Worm (Caenorhabditis elegans) whole organism, L1 larva: ENCODE measurements around the gene cosa-1.
A peak's percentile ranks its signal among the peaks of the same experiment; 100 is the strongest.

Experiments used
- C16A3.4 ChIP-seq: fragments of 150-350 bp; optimal IDR thresholded peaks from 2 replicates; lab custom pipeline; 2014; ENCODE audit warnings: missing biosample characterization, missing genetic modification characterization
- F16B12.6 ChIP-seq: fragments of 150-350 bp; optimal IDR thresholded peaks from 2 replicates; lab custom pipeline; 2014; ENCODE audit warnings: missing biosample characterization, missing genetic modification characterization
- Y116A8C.19 ChIP-seq: sonication (generic microtip); optimal IDR thresholded peaks from 2 replicates; lab custom pipeline; 2016; ENCODE audit warnings: missing compliant biosample characterization, missing genetic modification characterization, borderline replicate concordance
- ama-1 ChIP-seq: fragments of 150-350 bp; optimal IDR thresholded peaks from 2 replicates; lab custom pipeline; 2014
- blmp-1 ChIP-seq: fragments of 150-350 bp; optimal IDR thresholded peaks from 2 replicates; lab custom pipeline; 2014; ENCODE audit warnings: missing biosample characterization, missing genetic modification characterization
- ceh-82 ChIP-seq, 3 experiments: fragments of 150-350 bp in 1 of 3; sonication (generic microtip) in 2 of 3; optimal IDR thresholded peaks; 2 replicates each; lab custom pipeline; 2014 to 2017; ENCODE audit warnings: missing biosample characterization in 3 of 3, missing genetic modification characterization in 3 of 3
- ceh-90 ChIP-seq: sonication (generic microtip); optimal IDR thresholded peaks from 2 replicates; lab custom pipeline; 2016; ENCODE audit warnings: missing genetic modification characterization, missing compliant biosample characterization
- dsc-1 ChIP-seq: sonication (generic microtip); optimal IDR thresholded peaks from 2 replicates; lab custom pipeline; 2016; ENCODE audit warnings: mild to moderate bottlenecking, missing genetic modification characterization, missing compliant biosample characterization
- efl-1 ChIP-seq, 4 experiments: fragments of 150-350 bp; optimal IDR thresholded peaks in 3 of 4; peaks in 1 of 4; 1 replicate in 1 of 4; 2 replicates in 3 of 4; lab custom pipeline; 2014; ENCODE audit warnings: missing biosample characterization in 2 of 4, missing genetic modification characterization in 2 of 4, missing genetic modification reagents in 2 of 4
- elt-2 ChIP-seq: sonication (generic microtip); optimal IDR thresholded peaks from 2 replicates; lab custom pipeline; 2016; ENCODE audit warnings: missing genetic modification characterization, mild to moderate bottlenecking, inconsistent platforms, missing compliant biosample characterization, missing genetic modification reagents
- ets-5 ChIP-seq: fragments of 200-800 bp; sonication (Bioruptor generic); IDR thresholded peaks from 2 replicates; pipeline ENCODE4 v1.3.6; 2022; ENCODE audit warnings: missing genetic modification characterization, missing compliant biosample characterization
- fkh-8 ChIP-seq: sonication (generic microtip); optimal IDR thresholded peaks from 2 replicates; lab custom pipeline; 2016; ENCODE audit warnings: mild to moderate bottlenecking, missing genetic modification characterization, missing compliant biosample characterization
- hlh-17 ChIP-seq: fragments of 200-800 bp; sonication (Bioruptor generic); optimal IDR thresholded peaks from 2 replicates; lab custom pipeline; 2018; ENCODE audit warnings: missing genetic modification characterization, mild to moderate bottlenecking, missing compliant biosample characterization, moderate library complexity, borderline replicate concordance
- hlh-4 ChIP-seq: sonication (generic microtip); optimal IDR thresholded peaks from 2 replicates; lab custom pipeline; 2016; ENCODE audit warnings: mild to moderate bottlenecking, missing genetic modification characterization, missing compliant biosample characterization
- isw-1 ChIP-seq: fragments of 200-800 bp; sonication (Bioruptor generic); IDR thresholded peaks from 2 replicates; pipeline ENCODE4 v1.3.6; 2022; ENCODE audit warnings: missing genetic modification characterization, missing compliant biosample characterization
- jun-1 ChIP-seq: fragments of 150-350 bp; optimal IDR thresholded peaks from 2 replicates; lab custom pipeline; 2014; ENCODE audit warnings: missing biosample characterization, missing genetic modification reagents, missing genetic modification characterization
- lin-13 ChIP-seq: fragments of 150-350 bp; optimal IDR thresholded peaks from 2 replicates; lab custom pipeline; 2014; ENCODE audit warnings: missing biosample characterization, missing genetic modification reagents, missing genetic modification characterization
- lin-15B ChIP-seq: fragments of 150-350 bp; sonication (generic microtip); optimal IDR thresholded peaks from 3 replicates; lab custom pipeline; 2014; ENCODE audit warnings: missing biosample characterization, missing genetic modification characterization
- lin-35 ChIP-seq, 2 experiments: fragments of 150-350 bp; optimal IDR thresholded peaks; 2 replicates each; lab custom pipeline; 2014; ENCODE audit warnings: missing biosample characterization in 2 of 2, missing genetic modification characterization in 2 of 2, missing genetic modification reagents in 2 of 2
- lsy-2 ChIP-seq, 2 experiments: fragments of 150-350 bp; optimal IDR thresholded peaks; 2 replicates each; lab custom pipeline; 2014; ENCODE audit warnings: missing biosample characterization in 2 of 2, missing genetic modification characterization in 2 of 2
- mdl-1 ChIP-seq, 2 experiments: fragments of 150-350 bp; optimal IDR thresholded peaks; 2 replicates each; lab custom pipeline; 2014 to 2017; ENCODE audit warnings: missing biosample characterization in 2 of 2, missing genetic modification characterization in 2 of 2, inconsistent platforms in 1 of 2
- mef-2 ChIP-seq: fragments of 150-350 bp; optimal IDR thresholded peaks from 2 replicates; lab custom pipeline; 2014; ENCODE audit warnings: missing biosample characterization, missing genetic modification characterization
- nhr-20 ChIP-seq: sonication (generic microtip); optimal IDR thresholded peaks from 2 replicates; lab custom pipeline; 2016; ENCODE audit warnings: mild to moderate bottlenecking, missing genetic modification characterization, missing compliant biosample characterization
- nhr-76 ChIP-seq: sonication (generic microtip); optimal IDR thresholded peaks from 2 replicates; lab custom pipeline; 2017; ENCODE audit warnings: missing biosample characterization, missing genetic modification characterization
- nhr-77 ChIP-seq: fragments of 150-350 bp; optimal IDR thresholded peaks from 2 replicates; lab custom pipeline; 2014; ENCODE audit warnings: missing biosample characterization, missing genetic modification characterization
- nhr-90 ChIP-seq: sonication (generic microtip); optimal IDR thresholded peaks from 2 replicates; lab custom pipeline; 2016; ENCODE audit warnings: mild to moderate bottlenecking, missing genetic modification characterization, missing compliant biosample characterization; ENCODE audit not compliant: poor library complexity
- pag-3 ChIP-seq: sonication (generic microtip); optimal IDR thresholded peaks from 2 replicates; lab custom pipeline; 2017; ENCODE audit warnings: missing genetic modification characterization, mild to moderate bottlenecking, missing compliant biosample characterization, antibody characterized with exemption, borderline replicate concordance; ENCODE audit not compliant: insufficient read depth
- pqm-1 ChIP-seq: sonication (generic microtip); optimal IDR thresholded peaks from 3 replicates; lab custom pipeline; 2017; ENCODE audit warnings: missing biosample characterization, missing genetic modification characterization
- skn-1 ChIP-seq: fragments of 150-350 bp; optimal IDR thresholded peaks from 2 replicates; lab custom pipeline; 2014; ENCODE audit warnings: missing biosample characterization, missing genetic modification characterization
- tbx-2 ChIP-seq: sonication (generic microtip); optimal IDR thresholded peaks from 2 replicates; lab custom pipeline; 2016; ENCODE audit warnings: missing genetic modification characterization, missing compliant biosample characterization
- tlp-1 ChIP-seq: fragments of 150-350 bp; optimal IDR thresholded peaks from 2 replicates; lab custom pipeline; 2014; ENCODE audit warnings: missing biosample characterization, missing genetic modification characterization
- unc-62 ChIP-seq: fragments of 150-350 bp; optimal IDR thresholded peaks from 2 replicates; lab custom pipeline; 2014; ENCODE audit warnings: missing biosample characterization, missing genetic modification reagents, missing genetic modification characterization
- xbp-1 ChIP-seq: sonication (generic microtip); optimal IDR thresholded peaks from 2 replicates; lab custom pipeline; 2016; ENCODE audit warnings: missing genetic modification characterization, missing compliant biosample characterization
- ztf-11 ChIP-seq, 2 experiments: sonication (generic microtip); optimal IDR thresholded peaks; 2 replicates each; lab custom pipeline; 2016 to 2017; ENCODE audit warnings: missing genetic modification characterization in 2 of 2, missing biosample characterization in 1 of 2, missing compliant biosample characterization in 1 of 2
- ztf-4 ChIP-seq: fragments of 150-350 bp; optimal IDR thresholded peaks from 2 replicates; lab custom pipeline; 2014; ENCODE audit warnings: missing biosample characterization, missing genetic modification characterization

cosa-1 gene

ce11 chrIII:2724992-2725220 lies 1.0 kb upstream of the cosa-1 start, which contains the start of gene Y71H2AM.11:
TSS of gene Y71H2AM.11 (minus strand) at chrIII:2725092.
- TF ChIP-seq F16B12.6 (tag; lab: Kevin White, UChicago) = no peak
- no peak for TF ChIP-seq hlh-17
- TF ChIP-seq blmp-1 (tag; lab: Kevin White, UChicago) = no peak
- TF ChIP-seq hlh-4 (tag; lab: Kevin White, UChicago) = no peak
- no peak for TF ChIP-seq lin-13
- TF ChIP-seq nhr-77 (tag; lab: Kevin White, UChicago) = no peak
- TF ChIP-seq tbx-2 (tag; lab: Kevin White, UChicago) = no peak
- no peak for TF ChIP-seq Y116A8C.19 (tag; lab: Kevin White, UChicago)

DNA sequence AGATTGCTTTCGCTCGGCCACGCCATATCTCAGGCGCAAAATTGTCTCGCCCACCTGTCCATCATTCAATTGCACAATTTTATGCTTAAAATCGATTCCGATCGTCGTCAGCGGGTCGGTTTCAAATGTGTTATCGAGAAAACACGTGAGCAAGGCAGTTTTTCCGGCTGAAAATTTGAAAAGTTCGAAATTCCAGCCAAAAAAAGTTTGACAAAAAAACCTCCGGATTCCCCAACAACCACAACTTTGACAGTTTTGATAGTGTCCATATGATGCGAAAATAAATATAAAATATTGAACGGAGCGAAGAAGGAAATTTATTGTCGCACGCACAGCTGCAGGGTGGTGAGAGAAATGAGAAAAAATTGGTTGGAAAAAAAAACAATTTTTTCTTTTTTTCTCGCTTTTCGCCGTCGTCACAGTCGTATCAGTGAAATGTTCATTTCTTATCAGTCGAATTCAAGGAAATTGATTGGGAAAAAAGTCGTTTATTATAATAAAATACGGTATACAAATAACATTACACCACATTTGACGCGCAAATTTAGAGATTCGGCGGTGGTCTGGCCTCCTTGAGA lies 7.8 kb downstream of the cosa-1 start, which contains the start of gene Y71H2AM.12:
Gene Y71H2AM.12, minus strand, starts transcription at position 486 of the 578 bp plus-strand sequence.
- TF ChIP-seq fkh-8 (tag; lab: Kevin White, UChicago) = no peak
- no peak for TF ChIP-seq mdl-1 (tag; optimal IDR thresholded peaks at IDR 0.05; lab: Kevin White, UChicago)
- TF ChIP-seq ama-1 (lab: Kevin White, UChicago) = no peak
- TF ChIP-seq ztf-11 (tag; optimal IDR thresholded peaks at IDR 0.05; lab: Kevin White, UChicago) = no peak
- TF ChIP-seq Y116A8C.19 (tag; lab: Kevin White, UChicago) = no peak
- no peak for TF ChIP-seq dsc-1
- no peak for TF ChIP-seq nhr-90 (tag; lab: Kevin White, UChicago)
- no peak for TF ChIP-seq ztf-4 (tag; lab: Kevin White, UChicago)
- no peak for TF ChIP-seq xbp-1 (tag; lab: Kevin White, UChicago)
- TF ChIP-seq nhr-76 = no peak
- no peak for TF ChIP-seq jun-1 (tag; lab: Kevin White, UChicago)
- no peak for TF ChIP-seq hlh-4 (tag; lab: Kevin White, UChicago)
- TF ChIP-seq efl-1 (optimal IDR thresholded peaks at IDR 0.05; lab: Kevin White, UChicago) = no peak
- no peak for TF ChIP-seq efl-1 (GFP tag; optimal IDR thresholded peaks at IDR 0.05 in 1 of 2; lab: Kevin White, UChicago)
- no peak for TF ChIP-seq lin-15B
- TF ChIP-seq ets-5 (GFP tag; lab: Robert Waterston, UW) = no peak
- TF ChIP-seq mef-2 = no peak
- no peak for TF ChIP-seq nhr-20
- TF ChIP-seq lsy-2 (tag; optimal IDR thresholded peaks at IDR 0.05; lab: Kevin White, UChicago) = no peak
- no peak for TF ChIP-seq pag-3
- TF ChIP-seq ceh-90 = no peak

ce11 chrIII:2739469-2739868 lies 13.6 kb downstream of the cosa-1 start, which contains the start of gene cest-25:
TSS of gene cest-25 (minus strand) at chrIII:2739531.
- TF ChIP-seq elt-2 (tag; lab: Kevin White, UChicago) (peak; percentile 79), pqm-1 (peak; percentile 23), fkh-8 (tag; lab: Kevin White, UChicago) (no peak), skn-1 (no peak), lin-35 (GFP tag; optimal IDR thresholded peaks at IDR 0.05; lab: Kevin White, UChicago) (peak in 1 of 2 experiments; percentile 22), tlp-1 (tag; lab: Kevin White, UChicago) (peak; percentile 44), hlh-4 (tag; lab: Kevin White, UChicago) (no peak)
- TF ChIP-seq, all 84 proteins: peak for 4

- TF ChIP-seq Y116A8C.19 (tag; lab: Kevin White, UChicago) = no peak
- TF ChIP-seq lsy-2 (tag; optimal IDR thresholded peaks at IDR 0.05; lab: Kevin White, UChicago) = no peak
- TF ChIP-seq C16A3.4 (tag; lab: Kevin White, UChicago) = no peak
Measured at ce11 chrIII:2746553-2746952, 20.6 kb downstream of the cosa-1 start, which contains the start of gene Y71H2AM.14. TSS of gene Y71H2AM.14 (minus strand) at chrIII:2746653.

- TF ChIP-seq ceh-82 (tag; optimal IDR thresholded peaks at IDR 0.05; lab: Kevin White, UChicago) = no peak
- TF ChIP-seq unc-62 (GFP tag; lab: Kevin White, UChicago) = no peak
- TF ChIP-seq ama-1 (lab: Kevin White, UChicago) = no peak
- TF ChIP-seq F16B12.6 (tag; lab: Kevin White, UChicago) = no peak
- TF ChIP-seq isw-1 (GFP tag; lab: Robert Waterston, UW) = no peak
Measured at ce11 chrIII:2756260-2756659, 30.3 kb downstream of the cosa-1 start, which contains the start of gene gldi-9. TSS of gene gldi-9 (minus strand) at chrIII:2756360.
